Worm (Caenorhabditis elegans) whole organism, young adult: ENCODE measurements around the gene exos-4.1.

Experiments used
- F49E8.2 ChIP-seq: sonication (generic microtip); optimal IDR thresholded peaks from 3 replicates; lab custom pipeline; 2017; ENCODE audit warnings: missing genetic modification characterization, mild to moderate bottlenecking, missing compliant biosample characterization, antibody characterized with exemption, moderate library complexity; ENCODE audit not compliant: insufficient read depth
- T07F8.4 ChIP-seq: sonication (generic microtip); optimal IDR thresholded peaks from 2 replicates; lab custom pipeline; 2016; ENCODE audit warnings: mild to moderate bottlenecking, missing genetic modification characterization, moderate library complexity, missing compliant biosample characterization
- ama-1 ChIP-seq, 3 experiments: fragments of 150-350 bp in 1 of 3; sonication (generic microtip) in 2 of 3; optimal IDR thresholded peaks; 2 replicates each; lab custom pipeline; 2014 to 2018; ENCODE audit warnings: missing biosample characterization in 2 of 3, missing genetic modification characterization in 2 of 3, missing genetic modification reagents in 2 of 3
- egl-18 ChIP-seq: fragments of 200-800 bp; sonication (Bioruptor generic); IDR thresholded peaks from 2 replicates; pipeline ENCODE4 v1.3.6; 2022; ENCODE audit warnings: missing genetic modification reagents, missing genetic modification characterization, missing compliant biosample characterization
- hsf-1 ChIP-seq: fragments of 200-800 bp; sonication (Bioruptor generic); IDR thresholded peaks from 2 replicates; pipeline ENCODE4 v1.3.6; 2022; ENCODE audit warnings: missing genetic modification reagents, missing genetic modification characterization, missing compliant biosample characterization
- lin-35 ChIP-seq, 3 experiments: fragments of 150-350 bp in 2 of 3; sonication (generic microtip) in 1 of 3; optimal IDR thresholded peaks; 2 replicates each; lab custom pipeline; 2014 to 2018; ENCODE audit warnings: missing biosample characterization in 3 of 3, missing genetic modification characterization in 3 of 3, missing genetic modification reagents in 3 of 3
- lin-40 ChIP-seq: sonication (generic microtip); optimal IDR thresholded peaks from 2 replicates; lab custom pipeline; 2016; ENCODE audit warnings: missing genetic modification characterization, mild to moderate bottlenecking, missing compliant biosample characterization, missing genotype, missing genetic modification reagents
- lsy-27 ChIP-seq: sonication (generic microtip); optimal IDR thresholded peaks from 2 replicates; lab custom pipeline; 2017; ENCODE audit warnings: missing genetic modification characterization, mild to moderate bottlenecking, missing compliant biosample characterization, antibody characterized with exemption, missing genotype, borderline replicate concordance; ENCODE audit not compliant: insufficient read depth
- madf-10 ChIP-seq: sonication (generic microtip); optimal IDR thresholded peaks from 2 replicates; lab custom pipeline; 2016; ENCODE audit warnings: mild to moderate bottlenecking, missing genetic modification characterization, missing compliant biosample characterization
- madf-6 ChIP-seq: fragments of 200-800 bp; sonication (Bioruptor generic); IDR thresholded peaks from 2 replicates; pipeline ENCODE4 v1.3.6; 2022; ENCODE audit warnings: missing genetic modification reagents, missing genetic modification characterization, missing compliant biosample characterization
- madf-8 ChIP-seq: fragments of 200-800 bp; sonication (Bioruptor generic); conservative IDR thresholded peaks from 2 replicates; pipeline ENCODE4 v1.3.6; 2022; ENCODE audit warnings: missing genetic modification reagents, missing genetic modification characterization, missing compliant biosample characterization
- nfya-1 ChIP-seq: sonication (generic microtip); optimal IDR thresholded peaks from 2 replicates; lab custom pipeline; 2017; ENCODE audit warnings: antibody characterized with exemption, missing compliant biosample characterization, missing genetic modification characterization, borderline replicate concordance; ENCODE audit not compliant: insufficient read depth
- repo-1 ChIP-seq: sonication (generic microtip); optimal IDR thresholded peaks from 2 replicates; lab custom pipeline; 2017; ENCODE audit warnings: mild to moderate bottlenecking, missing genetic modification characterization, missing compliant biosample characterization
- snpc-4 ChIP-seq, 5 experiments: fragments of 150-350 bp in 1 of 5; sonication (generic microtip) in 4 of 5; optimal IDR thresholded peaks; 2 replicates each; lab custom pipeline; 2014 to 2018; ENCODE audit warnings: missing genetic modification characterization in 5 of 5, missing biosample characterization in 3 of 5, antibody characterized with exemption in 2 of 5, mild to moderate bottlenecking in 2 of 5, missing compliant biosample characterization in 2 of 5, missing genotype in 2 of 5, moderate library complexity in 2 of 5, missing genetic modification reagents in 1 of 5

DNA sequence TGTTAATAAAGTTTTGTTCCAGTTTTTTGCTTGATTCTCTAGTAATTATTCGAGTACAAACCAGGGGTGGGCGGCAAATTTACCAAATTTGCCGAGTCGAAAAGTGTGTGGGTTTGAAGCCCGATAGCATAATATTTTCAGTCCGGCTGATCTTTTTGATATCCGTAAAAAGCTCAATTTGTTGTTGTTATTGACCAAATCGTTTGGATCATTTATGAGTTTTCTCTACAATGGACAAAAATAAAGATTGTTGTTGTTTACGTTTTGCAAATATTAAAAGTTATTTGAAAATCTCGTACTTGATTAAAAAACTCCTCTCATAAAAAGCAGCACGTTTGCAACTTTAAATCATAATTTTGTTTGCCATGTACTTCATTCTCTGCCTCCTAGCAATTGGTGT, 42.8 kb upstream of the exos-4.1 start, which contains the start of gene scl-1:
- TF ChIP-seq lin-35 (GFP tag; optimal IDR thresholded peaks at IDR 0.05; lab: Kevin White, UChicago), result no peak
- TF ChIP-seq hsf-1 (GFP tag; lab: Robert Waterston, UW), result no peak
- TF ChIP-seq snpc-4 (GFP tag; optimal IDR thresholded peaks at IDR 0.05; lab: Kevin White, UChicago), result no peak
- no peak for TF ChIP-seq snpc-4 (tag; optimal IDR thresholded peaks at IDR 0.05; lab: Kevin White, UChicago)
- TF ChIP-seq F49E8.2 (tag; lab: Kevin White, UChicago), result no peak
- TF ChIP-seq egl-18 (GFP tag; lab: Robert Waterston, UW), result no peak
- TF ChIP-seq repo-1 (tag; lab: Kevin White, UChicago), result no peak
- no peak for TF ChIP-seq nfya-1 (tag; lab: Kevin White, UChicago)
- no peak for TF ChIP-seq madf-6
- no peak for TF ChIP-seq lin-40 (tag; lab: Kevin White, UChicago)
- TF ChIP-seq lsy-27 (tag; lab: Kevin White, UChicago), result no peak
- TF ChIP-seq madf-8, result no peak
- TF ChIP-seq madf-10 (tag; lab: Kevin White, UChicago), result no peak
- TF ChIP-seq T07F8.4 (tag; lab: Kevin White, UChicago), result no peak
- TF ChIP-seq ama-1 (optimal IDR thresholded peaks at IDR 0.05; lab: Kevin White, UChicago), result no peak
- TF ChIP-seq ama-1 (GFP tag; optimal IDR thresholded peaks at IDR 0.05; lab: Kevin White, UChicago), result no peak
